Worm (Caenorhabditis elegans): Measurements from ENCODE around the gene C49C3.7.

Gene C49C3.7

DNA sequence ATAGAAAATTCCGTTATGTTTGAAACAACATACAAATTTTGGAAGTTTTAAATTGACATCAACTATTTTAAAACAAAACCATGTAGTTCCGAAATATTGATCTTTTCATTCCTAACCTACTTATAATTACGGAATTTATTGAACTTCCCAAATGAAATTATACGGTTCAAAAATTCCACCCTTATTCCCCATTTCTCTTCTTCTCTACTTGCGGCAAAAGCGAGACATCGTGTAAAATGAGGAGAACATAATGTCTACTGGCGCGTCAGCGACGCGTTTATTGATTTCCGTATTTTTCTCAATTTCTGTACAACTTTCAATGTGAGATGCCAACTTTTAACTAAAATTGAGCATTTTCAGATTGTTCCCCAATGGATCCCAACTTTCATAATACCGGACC is 3.5 kb upstream of the C49C3.7 start, which contains the start of gene ceh-88:
Gene ceh-88, plus strand, starts transcription at position 355 of the 400 bp plus-strand sequence.
- TF ChIP-seq tbx-37 (GFP tag; conservative IDR thresholded peaks at IDR 0.05) (no peak), F13C5.2 (tag; optimal IDR thresholded peaks at IDR 0.05) (no peak), scrt-1 (GFP tag; IDR thresholded peaks at IDR 0.05) (no peak), pes-1 (GFP tag; IDR thresholded peaks at IDR 0.05) (no peak), hmbx-1 (tag; optimal IDR thresholded peaks at IDR 0.05) (no peak), hnd-1 (tag; optimal IDR thresholded peaks at IDR 0.05) (no peak), tbx-11 (GFP tag; IDR thresholded peaks at IDR 0.05) (no peak), ceh-36 (tag; optimal IDR thresholded peaks at IDR 0.05) (no peak), tra-4 (tag; optimal IDR thresholded peaks at IDR 0.05) (no peak), sea-1 (GFP tag; conservative IDR thresholded peaks at IDR 0.05) (no peak), aly-1 (tag; optimal IDR thresholded peaks at IDR 0.05) (no peak), ets-7 (tag; optimal IDR thresholded peaks at IDR 0.05) (no peak), ama-1 (optimal IDR thresholded peaks at IDR 0.05) (no peak), ceh-13 (GFP tag; optimal IDR thresholded peaks at IDR 0.05) (no peak), hmg-4 (GFP tag; optimal IDR thresholded peaks at IDR 0.05) (no peak), flt-1 (GFP tag; IDR thresholded peaks at IDR 0.05) (no peak)

DNA sequence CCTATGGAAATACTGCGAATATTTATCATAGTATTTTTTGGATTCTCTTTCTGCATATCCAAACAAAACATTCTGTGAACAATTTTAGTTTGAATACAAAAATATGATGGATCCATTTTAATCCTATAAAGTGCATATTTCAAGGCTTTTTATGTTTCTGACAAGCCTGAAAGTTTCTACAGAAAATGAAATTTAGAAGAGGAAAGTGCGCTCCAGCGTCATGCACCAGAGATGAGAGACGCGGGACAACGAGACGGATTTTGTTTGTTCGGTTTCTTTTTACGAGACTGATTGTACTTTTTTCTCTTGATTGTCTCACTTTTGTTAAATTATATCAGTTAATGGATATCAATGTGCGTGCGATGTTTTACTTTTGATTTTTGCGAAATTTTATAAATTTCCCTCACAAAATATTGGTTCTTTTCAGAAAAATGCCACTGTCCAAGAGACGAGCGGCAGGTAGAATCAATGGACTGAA is 1.2 kb upstream of the C49C3.7 start, which contains the start of gene C49C3.6:
Gene C49C3.6, plus strand, starts transcription at position 428 of the 478 bp plus-strand sequence.
- TF ChIP-seq pes-1 (GFP tag; IDR thresholded peaks at IDR 0.05) (no peak), hmbx-1 (tag; optimal IDR thresholded peaks at IDR 0.05) (no peak), hmg-4 (GFP tag; optimal IDR thresholded peaks at IDR 0.05) (no peak), tra-4 (tag; optimal IDR thresholded peaks at IDR 0.05) (no peak), F13C5.2 (tag; optimal IDR thresholded peaks at IDR 0.05) (no peak), ceh-36 (tag; optimal IDR thresholded peaks at IDR 0.05) (no peak)

DNA sequence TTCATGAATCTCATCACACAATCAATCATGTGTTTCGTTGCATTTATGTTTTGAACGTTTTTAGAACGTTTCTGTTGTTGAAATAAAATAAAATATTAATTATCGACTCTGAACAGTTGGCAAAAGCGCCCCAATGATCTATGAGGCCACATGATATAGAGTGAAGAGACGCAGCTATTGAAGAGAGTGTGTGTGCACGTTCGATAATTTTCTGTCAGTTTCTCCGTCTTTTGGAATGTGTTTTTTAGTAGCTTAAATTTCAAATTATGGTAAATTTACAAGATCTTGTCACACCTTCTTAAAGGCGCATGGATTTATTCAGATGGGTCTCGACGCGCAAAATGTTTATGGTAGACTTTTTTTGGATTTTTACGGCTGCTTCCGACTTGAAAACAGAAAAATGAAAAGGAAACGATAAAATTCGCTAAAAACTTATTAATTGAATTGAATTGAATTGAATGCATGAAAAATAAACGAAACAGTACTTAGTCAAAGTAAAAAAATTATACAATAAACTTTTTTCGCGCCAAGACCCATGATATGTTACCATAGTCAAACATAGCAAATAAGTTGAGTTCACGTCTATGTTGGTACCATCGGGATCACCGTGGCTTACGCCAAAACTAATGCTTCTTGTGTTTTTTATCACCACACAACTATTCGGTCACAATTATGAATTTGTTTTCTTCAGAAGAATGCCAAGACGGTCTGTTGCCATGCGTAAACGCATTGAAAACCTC is 1.4 kb downstream of the C49C3.7 start, which contains the start of gene C49C3.15:
Gene C49C3.15, plus strand, starts transcription at position 690 of the 740 bp plus-strand sequence.
- TF ChIP-seq aly-1 (tag; optimal IDR thresholded peaks at IDR 0.05) (no peak), tbx-11 (GFP tag; IDR thresholded peaks at IDR 0.05) (no peak), hmg-4 (GFP tag; optimal IDR thresholded peaks at IDR 0.05) (no peak), ama-1 (optimal IDR thresholded peaks at IDR 0.05) (no peak), ceh-36 (tag; optimal IDR thresholded peaks at IDR 0.05) (no peak), flt-1 (GFP tag; IDR thresholded peaks at IDR 0.05) (no peak)

DNA sequence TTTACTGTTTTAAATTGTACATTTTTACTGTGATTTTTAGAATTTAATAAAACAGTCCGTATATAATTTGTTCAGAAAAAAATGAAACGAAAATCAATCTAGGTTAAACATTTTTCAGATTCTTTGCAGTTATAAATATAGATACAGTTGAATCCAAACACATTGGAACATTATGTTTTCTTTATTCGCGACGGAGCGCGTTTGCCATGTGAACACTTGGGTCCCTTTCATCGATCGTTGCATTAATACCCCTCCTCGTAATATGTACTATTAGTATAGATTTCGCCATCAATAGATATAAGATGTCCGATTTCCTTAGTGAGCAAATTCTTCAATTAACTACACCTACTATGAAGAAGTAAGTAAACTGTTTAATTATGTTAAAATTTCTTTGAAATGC is 2.7 kb downstream of the C49C3.7 start, which contains the start of gene C49C3.8:
Gene C49C3.8, plus strand, starts transcription at position 173 of the 400 bp plus-strand sequence.
- TF ChIP-seq hmg-4 (GFP tag; optimal IDR thresholded peaks at IDR 0.05): no peak
- no peak for TF ChIP-seq F13C5.2 (tag; optimal IDR thresholded peaks at IDR 0.05)
- no peak for TF ChIP-seq tbx-37 (GFP tag; conservative IDR thresholded peaks at IDR 0.05)
- TF ChIP-seq flt-1 (GFP tag; IDR thresholded peaks at IDR 0.05): no peak
- no peak for TF ChIP-seq ceh-36 (tag; optimal IDR thresholded peaks at IDR 0.05)
- TF ChIP-seq hmbx-1 (tag; optimal IDR thresholded peaks at IDR 0.05): no peak
- TF ChIP-seq tra-4 (tag; optimal IDR thresholded peaks at IDR 0.05): no peak
- no peak for TF ChIP-seq hnd-1 (tag; optimal IDR thresholded peaks at IDR 0.05)
- TF ChIP-seq ama-1 (optimal IDR thresholded peaks at IDR 0.05): no peak
- TF ChIP-seq B0310.2 (tag; optimal IDR thresholded peaks at IDR 0.05): no peak
- no peak for TF ChIP-seq ceh-13 (GFP tag; optimal IDR thresholded peaks at IDR 0.05)
- TF ChIP-seq sea-1 (GFP tag; conservative IDR thresholded peaks at IDR 0.05): no peak
- TF ChIP-seq tbx-11 (GFP tag; IDR thresholded peaks at IDR 0.05): no peak
- TF ChIP-seq scrt-1 (GFP tag; IDR thresholded peaks at IDR 0.05): no peak
- TF ChIP-seq pes-1 (GFP tag; IDR thresholded peaks at IDR 0.05): no peak

DNA sequence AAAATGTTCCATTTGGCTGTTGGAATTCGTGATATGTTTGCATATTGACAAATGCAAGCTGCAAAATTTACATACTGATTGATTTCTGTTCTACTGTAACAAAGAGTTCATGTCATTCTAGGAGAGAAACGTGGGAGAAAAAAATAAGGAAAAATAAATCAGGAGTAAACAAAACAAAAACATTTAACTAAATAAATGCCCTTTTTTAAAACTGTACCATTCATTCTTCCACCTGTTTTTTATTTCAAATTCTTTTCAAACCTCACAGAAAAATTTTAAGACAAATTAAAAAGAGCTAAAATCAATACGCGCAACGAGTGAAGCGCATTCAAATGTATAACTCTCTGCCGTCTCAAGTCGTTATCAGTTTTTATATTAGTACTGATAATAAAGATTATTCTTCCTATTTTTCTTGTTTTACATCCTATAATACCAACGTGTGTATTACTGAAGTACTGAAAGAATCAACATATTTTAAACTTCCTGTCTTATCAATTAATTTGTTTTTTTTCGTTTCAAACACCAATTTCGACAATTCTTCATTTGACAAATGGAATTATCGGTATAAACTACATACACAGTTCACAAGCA is 6.7 kb downstream of the C49C3.7 start, which contains the start of gene C49C3.10:
Gene C49C3.10, minus strand, starts transcription at position 51 of the 591 bp plus-strand sequence.
- TF ChIP-seq hmbx-1 (tag; optimal IDR thresholded peaks at IDR 0.05): no peak
- no peak for TF ChIP-seq hmg-4 (GFP tag; optimal IDR thresholded peaks at IDR 0.05)
- no peak for TF ChIP-seq flt-1 (GFP tag; IDR thresholded peaks at IDR 0.05)
- TF ChIP-seq tra-4 (tag; optimal IDR thresholded peaks at IDR 0.05): no peak
- no peak for TF ChIP-seq sea-1 (GFP tag; conservative IDR thresholded peaks at IDR 0.05)
- no peak for TF ChIP-seq aly-1 (tag; optimal IDR thresholded peaks at IDR 0.05)
- no peak for TF ChIP-seq scrt-1 (GFP tag; IDR thresholded peaks at IDR 0.05)
- TF ChIP-seq F13C5.2 (tag; optimal IDR thresholded peaks at IDR 0.05): no peak
- TF ChIP-seq B0310.2 (tag; optimal IDR thresholded peaks at IDR 0.05): no peak
- TF ChIP-seq ets-7 (tag; optimal IDR thresholded peaks at IDR 0.05): no peak
- no peak for TF ChIP-seq ceh-36 (tag; optimal IDR thresholded peaks at IDR 0.05)
- TF ChIP-seq ceh-13 (GFP tag; optimal IDR thresholded peaks at IDR 0.05): no peak
- no peak for TF ChIP-seq pes-1 (GFP tag; IDR thresholded peaks at IDR 0.05)
- TF ChIP-seq hnd-1 (tag; optimal IDR thresholded peaks at IDR 0.05): no peak

DNA sequence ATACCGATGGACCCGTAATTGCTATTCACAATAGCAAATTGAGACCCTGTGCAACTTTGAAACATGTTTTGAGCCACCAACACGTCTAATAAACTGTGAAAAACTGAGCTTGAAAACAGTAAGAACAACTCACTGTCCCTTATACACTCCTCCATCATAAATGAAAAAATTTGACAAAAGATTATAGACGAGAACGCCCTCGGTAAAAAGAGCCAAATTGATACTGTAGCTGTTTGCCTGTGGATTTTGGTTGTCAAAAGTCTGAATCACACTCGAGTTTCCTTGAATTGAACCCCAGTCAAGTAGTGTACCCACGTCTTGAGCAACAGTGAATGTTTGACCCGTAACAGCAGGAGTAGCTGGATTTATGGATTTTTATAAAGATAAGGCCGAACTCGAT is 8.7 kb downstream of the C49C3.7 start:
- TF ChIP-seq tbx-37 (GFP tag; conservative IDR thresholded peaks at IDR 0.05) (no peak), aly-1 (tag; optimal IDR thresholded peaks at IDR 0.05) (no peak), scrt-1 (GFP tag; IDR thresholded peaks at IDR 0.05) (no peak), B0310.2 (tag; optimal IDR thresholded peaks at IDR 0.05) (no peak)

DNA sequence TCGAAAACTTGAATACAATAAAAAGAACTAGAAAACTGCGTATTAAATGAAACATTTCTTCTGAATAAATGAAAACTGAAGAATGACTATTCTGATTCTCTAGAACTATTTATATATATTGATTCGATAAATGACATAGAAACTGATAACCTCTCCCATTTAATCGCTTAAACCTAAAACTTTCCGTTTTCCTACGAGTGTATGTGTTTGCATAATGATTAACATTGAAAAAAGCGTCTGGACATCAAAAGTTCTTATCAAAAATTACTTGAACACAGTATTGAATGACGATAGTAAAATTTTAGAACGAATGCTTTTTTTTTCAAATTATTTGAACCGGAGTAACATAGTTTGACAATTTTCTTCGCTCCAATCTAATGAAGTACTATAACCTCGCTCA is 9.8 kb downstream of the C49C3.7 start, which contains the start of gene C49C3.9:
Gene C49C3.9, minus strand, starts transcription at position 136 of the 400 bp plus-strand sequence.
- TF ChIP-seq hnd-1 (tag; optimal IDR thresholded peaks at IDR 0.05) (no peak), tra-4 (tag; optimal IDR thresholded peaks at IDR 0.05) (no peak), aly-1 (tag; optimal IDR thresholded peaks at IDR 0.05) (no peak), hmbx-1 (tag; optimal IDR thresholded peaks at IDR 0.05) (no peak), pes-1 (GFP tag; IDR thresholded peaks at IDR 0.05) (no peak), ceh-36 (tag; optimal IDR thresholded peaks at IDR 0.05) (no peak), flt-1 (GFP tag; IDR thresholded peaks at IDR 0.05) (no peak), hmg-4 (GFP tag; optimal IDR thresholded peaks at IDR 0.05) (no peak), F13C5.2 (tag; optimal IDR thresholded peaks at IDR 0.05) (no peak), tbx-11 (GFP tag; IDR thresholded peaks at IDR 0.05) (no peak)
